Worm (Caenorhabditis elegans) whole organism, L3 larva: ENCODE results near the gene set-1.

Source experiments
- R02D3.7 ChIP-seq: fragments of 150-350 bp; optimal IDR thresholded peaks from 2 replicates; lab custom pipeline; 2014; ENCODE audit warnings: missing biosample characterization, missing genetic modification characterization
- ZK546.5 ChIP-seq: sonication (generic microtip); optimal IDR thresholded peaks from 2 replicates; lab custom pipeline; 2017; ENCODE audit warnings: missing biosample characterization, missing genetic modification characterization
- aly-2 ChIP-seq: fragments of 150-350 bp; optimal IDR thresholded peaks from 2 replicates; lab custom pipeline; 2014; ENCODE audit warnings: missing biosample characterization, missing genetic modification characterization
- ama-1 ChIP-seq: fragments of 150-350 bp; optimal IDR thresholded peaks from 2 replicates; lab custom pipeline; 2018
- ceh-82 ChIP-seq: fragments of 150-350 bp; optimal IDR thresholded peaks from 2 replicates; lab custom pipeline; 2014; ENCODE audit warnings: missing biosample characterization, missing genetic modification characterization
- ceh-9 ChIP-seq: sonication (generic microtip); optimal IDR thresholded peaks from 2 replicates; lab custom pipeline; 2018; ENCODE audit warnings: missing biosample characterization, missing genetic modification characterization
- egl-27 ChIP-seq: sonication (generic microtip); optimal IDR thresholded peaks from 4 replicates; lab custom pipeline; 2017; ENCODE audit warnings: missing biosample characterization, missing genetic modification reagents, missing genetic modification characterization
- elt-1 ChIP-seq: fragments of 150-350 bp; optimal IDR thresholded peaks from 2 replicates; lab custom pipeline; 2014; ENCODE audit warnings: missing biosample characterization, missing genetic modification characterization
- elt-2 ChIP-seq: sonication (generic microtip); optimal IDR thresholded peaks from 2 replicates; lab custom pipeline; 2016; ENCODE audit warnings: missing genetic modification reagents, mild to moderate bottlenecking, missing genetic modification characterization, missing compliant biosample characterization
- elt-3 ChIP-seq, 3 experiments: fragments of 150-350 bp in 1 of 3; sonication (generic microtip) in 2 of 3; optimal IDR thresholded peaks; 2 replicates in 2 of 3; 4 replicates in 1 of 3; lab custom pipeline; 2014 to 2017; ENCODE audit warnings: missing biosample characterization in 3 of 3, missing genetic modification characterization in 3 of 3
- eor-1 ChIP-seq, 2 experiments: fragments of 150-350 bp; optimal IDR thresholded peaks; 2 replicates each; lab custom pipeline; 2014 to 2018; ENCODE audit warnings: missing biosample characterization in 2 of 2, missing genetic modification characterization in 2 of 2
- fkh-10 ChIP-seq: sonication (generic microtip); optimal IDR thresholded peaks from 2 replicates; lab custom pipeline; 2017; ENCODE audit warnings: missing biosample characterization, missing genetic modification reagents, missing genetic modification characterization
- fkh-2 ChIP-seq: fragments of 150-350 bp; optimal IDR thresholded peaks from 2 replicates; lab custom pipeline; 2014; ENCODE audit warnings: missing biosample characterization, missing genetic modification reagents, missing genetic modification characterization
- hmg-11 ChIP-seq: sonication (generic microtip); optimal IDR thresholded peaks from 2 replicates; lab custom pipeline; 2016; ENCODE audit warnings: missing genetic modification characterization, missing compliant biosample characterization
- lin-15B ChIP-seq: fragments of 150-350 bp; optimal IDR thresholded peaks from 2 replicates; lab custom pipeline; 2014; ENCODE audit warnings: missing biosample characterization, missing genetic modification characterization
- lin-39 ChIP-seq: fragments of 150-350 bp; optimal IDR thresholded peaks from 2 replicates; lab custom pipeline; 2018; ENCODE audit warnings: missing biosample characterization, missing genetic modification reagents, missing genetic modification characterization
- lsy-12 ChIP-seq: sonication (generic microtip); optimal IDR thresholded peaks from 2 replicates; lab custom pipeline; 2016; ENCODE audit warnings: mild to moderate bottlenecking, missing genetic modification characterization, missing compliant biosample characterization
- mdl-1 ChIP-seq: fragments of 150-350 bp; optimal IDR thresholded peaks from 2 replicates; lab custom pipeline; 2014; ENCODE audit warnings: missing biosample characterization, missing genetic modification characterization
- mml-1 ChIP-seq: fragments of 150-350 bp; sonication (generic microtip); optimal IDR thresholded peaks from 3 replicates; lab custom pipeline; 2014; ENCODE audit warnings: missing biosample characterization, missing genetic modification characterization
- nfya-1 ChIP-seq: sonication (generic microtip); optimal IDR thresholded peaks from 2 replicates; lab custom pipeline; 2017; ENCODE audit warnings: missing genetic modification characterization, mild to moderate bottlenecking, missing compliant biosample characterization, antibody characterized with exemption, moderate library complexity; ENCODE audit not compliant: insufficient read depth
- nhr-11 ChIP-seq: fragments of 150-350 bp; optimal IDR thresholded peaks from 2 replicates; lab custom pipeline; 2014; ENCODE audit warnings: missing biosample characterization, missing genetic modification characterization
- nhr-12 ChIP-seq: fragments of 150-350 bp; optimal IDR thresholded peaks from 2 replicates; lab custom pipeline; 2014; ENCODE audit warnings: missing biosample characterization, missing genetic modification characterization
- nhr-23 ChIP-seq: fragments of 150-350 bp; optimal IDR thresholded peaks from 2 replicates; lab custom pipeline; 2014; ENCODE audit warnings: missing biosample characterization, missing genetic modification reagents, missing genetic modification characterization
- nhr-237 ChIP-seq: fragments of 150-350 bp; optimal IDR thresholded peaks from 2 replicates; lab custom pipeline; 2014; ENCODE audit warnings: missing biosample characterization, missing genetic modification characterization
- nhr-25 ChIP-seq: sonication (generic microtip); optimal IDR thresholded peaks from 2 replicates; lab custom pipeline; 2017; ENCODE audit warnings: missing biosample characterization, missing genetic modification characterization
- nhr-28 ChIP-seq: fragments of 150-350 bp; optimal IDR thresholded peaks from 2 replicates; lab custom pipeline; 2014; ENCODE audit warnings: missing biosample characterization, missing genetic modification characterization
- nhr-43 ChIP-seq: sonication (generic microtip); optimal IDR thresholded peaks from 2 replicates; lab custom pipeline; 2016; ENCODE audit warnings: mild to moderate bottlenecking, missing genetic modification characterization, missing compliant biosample characterization; ENCODE audit not compliant: poor library complexity, severe bottlenecking
- nhr-67 ChIP-seq: fragments of 150-350 bp; optimal IDR thresholded peaks from 2 replicates; lab custom pipeline; 2014; ENCODE audit warnings: missing biosample characterization, missing genetic modification characterization
- nhr-76 ChIP-seq: fragments of 150-350 bp; sonication (generic microtip); optimal IDR thresholded peaks from 5 replicates; lab custom pipeline; 2014; ENCODE audit warnings: missing biosample characterization, missing genetic modification characterization
- nhr-77 ChIP-seq: fragments of 150-350 bp; optimal IDR thresholded peaks from 2 replicates; lab custom pipeline; 2014; ENCODE audit warnings: missing biosample characterization, missing genetic modification characterization
- pha-4 ChIP-seq: fragments of 150-350 bp; optimal IDR thresholded peaks from 2 replicates; lab custom pipeline; 2014; ENCODE audit warnings: missing biosample characterization, missing genetic modification reagents, missing genetic modification characterization
- pqm-1 ChIP-seq: fragments of 150-350 bp; optimal IDR thresholded peaks from 2 replicates; lab custom pipeline; 2017; ENCODE audit warnings: missing biosample characterization, missing genetic modification characterization, inconsistent platforms
- sea-2 ChIP-seq: fragments of 150-350 bp; sonication (generic microtip); optimal IDR thresholded peaks from 4 replicates; lab custom pipeline; 2014; ENCODE audit warnings: missing biosample characterization, missing genetic modification reagents, missing genetic modification characterization
- snpc-4 ChIP-seq: fragments of 150-350 bp; optimal IDR thresholded peaks from 2 replicates; lab custom pipeline; 2014; ENCODE audit warnings: missing biosample characterization, missing genetic modification characterization
- tbx-2 ChIP-seq: sonication (generic microtip); optimal IDR thresholded peaks from 2 replicates; lab custom pipeline; 2016; ENCODE audit warnings: mild to moderate bottlenecking, missing genetic modification characterization, missing compliant biosample characterization
- unc-39 ChIP-seq: sonication (generic microtip); optimal IDR thresholded peaks from 4 replicates; lab custom pipeline; 2017; ENCODE audit warnings: missing biosample characterization, missing genetic modification characterization
- unc-62 ChIP-seq: fragments of 150-350 bp; sonication (generic microtip); optimal IDR thresholded peaks from 4 replicates; lab custom pipeline; 2014; ENCODE audit warnings: missing biosample characterization, missing genetic modification reagents, missing genetic modification characterization
- zag-1 ChIP-seq: fragments of 150-350 bp; optimal IDR thresholded peaks from 2 replicates; lab custom pipeline; 2014; ENCODE audit warnings: missing biosample characterization, missing genetic modification characterization
- ztf-4 ChIP-seq: fragments of 150-350 bp; optimal IDR thresholded peaks from 2 replicates; lab custom pipeline; 2014; ENCODE audit warnings: missing biosample characterization, missing genetic modification characterization

The set-1 gene

ce11 chrIII:6464113-6464571 is 12.0 kb upstream of the set-1 start (continued):
- no peak for TF ChIP-seq nhr-237

ce11 chrIII:6463679-6464078 is 11.5 kb upstream of the set-1 start, which contains the start of gene dlc-1:
Gene dlc-1, minus strand, starts transcription at chrIII:6463779.
- TF ChIP-seq tbx-2 (tag; lab: Kevin White, UChicago) = no peak
- no peak for TF ChIP-seq elt-3 (tag; optimal IDR thresholded peaks at IDR 0.05; lab: Kevin White, UChicago)
- TF ChIP-seq zag-1 (tag; lab: Kevin White, UChicago) = no peak
- no peak for TF ChIP-seq ztf-4 (tag; lab: Kevin White, UChicago)
- no peak for TF ChIP-seq egl-27 (tag; lab: Kevin White, UChicago)
- no peak for TF ChIP-seq nhr-77
- no peak for TF ChIP-seq pha-4 (tag; lab: Kevin White, UChicago)
- TF ChIP-seq mml-1 (tag; lab: Kevin White, UChicago) = no peak
- no peak for TF ChIP-seq nhr-28 (tag; lab: Kevin White, UChicago)
- TF ChIP-seq unc-62 (GFP tag; lab: Kevin White, UChicago) = no peak
- TF ChIP-seq lin-39 = no peak

- no peak for TF ChIP-seq nhr-12
- no peak for TF ChIP-seq hmg-11 (tag; lab: Kevin White, UChicago)
- peak; percentile 30 for TF ChIP-seq lsy-12
- peak; percentile 40 for TF ChIP-seq nhr-43 (tag; lab: Kevin White, UChicago)
- TF ChIP-seq nhr-28 (tag; lab: Kevin White, UChicago) = no peak
- TF ChIP-seq ama-1 (lab: Kevin White, UChicago) = peak; percentile 96
- peak; percentile 20 for TF ChIP-seq elt-2
- peak; percentile 10 for TF ChIP-seq nfya-1 (tag; lab: Kevin White, UChicago)
- TF ChIP-seq, all 47 proteins: peak for 5
Observed at ce11 chrIII:6462610-6463009, 10.4 kb upstream of the set-1 start, which contains the start of gene T26A5.8. Gene T26A5.8, minus strand, starts transcription at chrIII:6462856.

ce11 chrIII:6459820-6460219 is 7.6 kb upstream of the set-1 start, which contains the start of gene algn-1:
Gene algn-1, plus strand, starts transcription at chrIII:6460120.
- no peak for TF ChIP-seq lin-39
- TF ChIP-seq fkh-2 (tag; lab: Kevin White, UChicago) = no peak
- TF ChIP-seq nhr-28 (tag; lab: Kevin White, UChicago) = no peak

- TF ChIP-seq sea-2 (GFP tag; lab: Kevin White, UChicago) = no peak
- TF ChIP-seq nhr-67 = no peak
- no peak for TF ChIP-seq R02D3.7
- no peak for TF ChIP-seq unc-39 (tag; lab: Kevin White, UChicago)
- TF ChIP-seq lin-15B (tag; lab: Kevin White, UChicago) = no peak
- TF ChIP-seq elt-1 (tag; lab: Kevin White, UChicago) = no peak
- TF ChIP-seq lin-39 = no peak
- no peak for TF ChIP-seq nhr-76
- TF ChIP-seq pqm-1 (tag; lab: Kevin White, UChicago) = no peak
- no peak for TF ChIP-seq ztf-4 (tag; lab: Kevin White, UChicago)
- TF ChIP-seq fkh-10 (GFP tag; lab: Kevin White, UChicago) = no peak
- no peak for TF ChIP-seq zag-1 (tag; lab: Kevin White, UChicago)
- no peak for TF ChIP-seq ceh-9 (tag; lab: Kevin White, UChicago)
- TF ChIP-seq nhr-43 (tag; lab: Kevin White, UChicago) = no peak
- no peak for TF ChIP-seq nhr-77
- no peak for TF ChIP-seq egl-27 (tag; lab: Kevin White, UChicago)
- TF ChIP-seq ZK546.5 (tag; lab: Kevin White, UChicago) = no peak
- no peak for TF ChIP-seq nhr-11
Observed at ce11 chrIII:6454183-6454582, 2.0 kb upstream of the set-1 start, which contains the start of gene jhdm-1. Gene jhdm-1, plus strand, starts transcription at chrIII:6454483.

ce11 chrIII:6453665-6454064 is 1.5 kb upstream of the set-1 start:
- no peak for TF ChIP-seq fkh-10 (GFP tag; lab: Kevin White, UChicago)
- TF ChIP-seq elt-2 = peak; percentile 61
- TF ChIP-seq pqm-1 (tag; lab: Kevin White, UChicago) = peak; percentile 82
- no peak for TF ChIP-seq eor-1 (tag; optimal IDR thresholded peaks at IDR 0.05; lab: Kevin White, UChicago)
- TF ChIP-seq nhr-77 = no peak
- no peak for TF ChIP-seq aly-2 (tag; lab: Kevin White, UChicago)
- TF ChIP-seq tbx-2 (tag; lab: Kevin White, UChicago) = peak; percentile 20
- TF ChIP-seq hmg-11 (tag; lab: Kevin White, UChicago) = peak; percentile 94
- peak; percentile 64 for TF ChIP-seq R02D3.7
- TF ChIP-seq nhr-237 = no peak
- peak; percentile 0 for TF ChIP-seq ceh-82 (tag; lab: Kevin White, UChicago)
- TF ChIP-seq nhr-11 = peak; percentile 29
- no peak for TF ChIP-seq ZK546.5 (tag; lab: Kevin White, UChicago)
- TF ChIP-seq nhr-43 (tag; lab: Kevin White, UChicago) = peak; percentile 73
- peak; percentile 58 for TF ChIP-seq lin-39
- peak; percentile 90 for TF ChIP-seq nhr-23 (tag; lab: Kevin White, UChicago)
- TF ChIP-seq mdl-1 = peak; percentile 0
- TF ChIP-seq nhr-25 = peak; percentile 87
- TF ChIP-seq lin-15B (tag; lab: Kevin White, UChicago) = peak; percentile 84
- TF ChIP-seq ama-1 (lab: Kevin White, UChicago) = peak; percentile 32
- TF ChIP-seq lsy-12 = peak; percentile 69
- TF ChIP-seq snpc-4 (tag; lab: Kevin White, UChicago) = peak; percentile 88
- TF ChIP-seq ztf-4 (tag; lab: Kevin White, UChicago) = no peak
- TF ChIP-seq nfya-1 (tag; lab: Kevin White, UChicago) = peak; percentile 81
- no peak for TF ChIP-seq nhr-76
- TF ChIP-seq pha-4 (tag; lab: Kevin White, UChicago) = peak; percentile 84
